Worm (Caenorhabditis elegans): Measurements from ENCODE around the gene glb-29.

glb-29 gene

DNA sequence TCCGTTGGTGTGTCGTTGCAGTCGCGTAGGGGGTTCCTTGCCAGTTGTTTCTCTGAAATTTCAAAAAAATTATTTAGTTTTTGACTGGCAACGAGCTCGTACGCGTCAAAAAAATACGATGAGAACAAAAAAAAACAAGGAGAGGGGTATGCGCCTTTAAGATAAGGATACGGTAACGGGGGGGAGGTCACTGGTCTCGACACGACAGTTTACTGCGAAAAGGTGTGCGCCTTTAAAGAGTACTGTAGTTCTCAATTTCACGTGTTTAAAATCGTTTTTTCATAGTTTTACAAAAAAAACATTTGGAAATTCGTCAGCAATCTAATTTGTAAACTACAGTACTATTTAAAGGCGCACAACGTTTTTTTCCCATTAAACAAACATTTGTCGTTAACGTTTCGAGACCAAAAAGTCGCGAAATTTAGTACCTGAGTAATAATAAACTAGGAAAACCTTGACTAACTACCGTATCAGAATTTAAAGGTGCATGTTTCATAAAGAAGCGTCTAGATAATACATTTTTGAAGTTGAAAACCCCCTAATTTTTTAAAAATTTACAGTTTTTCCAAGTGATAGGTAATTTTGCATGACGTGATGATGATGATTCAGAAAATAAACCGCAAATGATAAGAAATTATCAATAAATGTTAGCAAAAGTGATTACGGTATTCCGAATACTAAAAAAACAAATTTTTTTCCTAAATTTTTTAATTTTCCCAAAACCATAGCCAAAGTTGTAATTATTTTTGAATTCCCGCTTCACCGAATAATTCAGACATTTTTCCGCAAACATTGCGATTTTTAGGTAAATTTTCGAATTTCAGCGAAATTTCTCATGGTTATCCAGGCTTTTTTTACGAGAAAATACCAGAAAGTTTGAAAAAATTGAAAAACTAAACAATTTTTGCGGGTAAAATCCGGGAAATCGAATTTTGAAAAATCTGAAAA, 34.5 kb upstream of the glb-29 start:
- no peak for TF ChIP-seq elt-3 (tag; optimal IDR thresholded peaks at IDR 0.05)
- no peak for TF ChIP-seq zip-8 (tag; optimal IDR thresholded peaks at IDR 0.05)
- no peak for TF ChIP-seq ham-2 (GFP tag; optimal IDR thresholded peaks at IDR 0.05)
- no peak for TF ChIP-seq cnd-1 (tag; optimal IDR thresholded peaks at IDR 0.05)
- TF ChIP-seq tbx-8 (GFP tag; optimal IDR thresholded peaks at IDR 0.05): no peak
- peak; percentile 47 for TF ChIP-seq bed-3 (GFP tag; optimal IDR thresholded peaks at IDR 0.05)
- TF ChIP-seq lin-13 (tag; optimal IDR thresholded peaks at IDR 0.05): no peak
- no peak for TF ChIP-seq M03D4.4 (tag; optimal IDR thresholded peaks at IDR 0.05)
- TF ChIP-seq flh-1 (GFP tag; optimal IDR thresholded peaks at IDR 0.05): no peak
- no peak for TF ChIP-seq nhr-2 (tag; optimal IDR thresholded peaks at IDR 0.05)
- TF ChIP-seq unc-39 (tag; optimal IDR thresholded peaks at IDR 0.05): no peak
- no peak for TF ChIP-seq unc-120 (tag; optimal IDR thresholded peaks at IDR 0.05; ENCODE audit: poor library complexity, severe bottlenecking)
- no peak for TF ChIP-seq nhr-28 (tag; optimal IDR thresholded peaks at IDR 0.05)
- TF ChIP-seq ceh-43 (GFP tag; optimal IDR thresholded peaks at IDR 0.05): peak; percentile 44
- TF ChIP-seq nhr-76 (tag; optimal IDR thresholded peaks at IDR 0.05): no peak
- TF ChIP-seq snpc-4 (tag; optimal IDR thresholded peaks at IDR 0.05): no peak
- no peak for TF ChIP-seq drap-1 (GFP tag; optimal IDR thresholded peaks at IDR 0.05)
- no peak for TF ChIP-seq unc-62 (GFP tag; optimal IDR thresholded peaks at IDR 0.05)
- TF ChIP-seq mep-1 (tag; optimal IDR thresholded peaks at IDR 0.05): no peak
- no peak for TF ChIP-seq mab-5 (tag; optimal IDR thresholded peaks at IDR 0.05)
- no peak for TF ChIP-seq nhr-237 (tag; optimal IDR thresholded peaks at IDR 0.05)
- TF ChIP-seq ceh-83 (GFP tag; optimal IDR thresholded peaks at IDR 0.05): peak; percentile 59
- TF ChIP-seq ztf-11 (tag; optimal IDR thresholded peaks at IDR 0.05): no peak
- no peak for TF ChIP-seq sem-2 (GFP tag; optimal IDR thresholded peaks at IDR 0.05)
- TF ChIP-seq lsy-2 (tag; optimal IDR thresholded peaks at IDR 0.05): no peak
- TF ChIP-seq nhr-12 (tag; optimal IDR thresholded peaks at IDR 0.05): no peak
- TF ChIP-seq blmp-1 (tag; optimal IDR thresholded peaks at IDR 0.05): no peak
- TF ChIP-seq elt-1 (tag; optimal IDR thresholded peaks at IDR 0.05; ENCODE audit: borderline replicate concordance, insufficient read depth): no peak
- peak; percentile 13 for TF ChIP-seq mls-2 (tag; optimal IDR thresholded peaks at IDR 0.05)
- no peak for TF ChIP-seq lin-32 (GFP tag; optimal IDR thresholded peaks at IDR 0.05)
- no peak for TF ChIP-seq ceh-39 (tag; optimal IDR thresholded peaks at IDR 0.05)
- TF ChIP-seq ces-1 (GFP tag; optimal IDR thresholded peaks at IDR 0.05): no peak
- TF ChIP-seq sptf-1 (tag; optimal IDR thresholded peaks at IDR 0.05): peak; percentile 32
- no peak for TF ChIP-seq pha-4 (tag; optimal IDR thresholded peaks at IDR 0.05)
- TF ChIP-seq hlh-1 (tag; optimal IDR thresholded peaks at IDR 0.05): no peak

DNA sequence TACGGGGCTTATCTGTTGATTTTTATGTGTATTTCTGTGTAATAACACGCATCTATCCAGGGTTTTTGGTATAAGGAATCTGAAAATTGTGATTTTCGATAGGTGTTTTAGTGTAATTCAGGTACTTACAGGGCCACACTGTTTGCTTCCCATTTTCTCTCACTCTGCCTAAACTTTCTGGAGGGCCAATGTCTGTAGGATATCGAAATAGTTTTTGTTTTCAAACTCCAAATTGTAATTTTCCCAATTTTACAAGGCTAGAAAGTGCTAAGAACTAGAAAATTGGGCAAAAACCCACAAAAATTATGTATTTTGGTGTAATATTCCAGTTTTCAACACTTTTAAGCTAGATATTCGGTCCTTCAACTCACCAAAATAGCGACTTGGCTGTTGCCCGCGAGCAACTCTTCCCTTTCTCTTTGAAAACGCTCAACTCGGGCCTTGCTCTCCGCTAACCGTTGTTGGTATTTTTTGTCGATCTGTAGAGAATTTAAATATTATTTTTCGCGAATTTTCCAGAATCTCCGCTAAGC, 32.1 kb upstream of the glb-29 start:
- no peak for TF ChIP-seq lin-32 (GFP tag; optimal IDR thresholded peaks at IDR 0.05)
- no peak for TF ChIP-seq nhr-237 (tag; optimal IDR thresholded peaks at IDR 0.05)
- no peak for TF ChIP-seq lsy-2 (tag; optimal IDR thresholded peaks at IDR 0.05)
- no peak for TF ChIP-seq ceh-39 (tag; optimal IDR thresholded peaks at IDR 0.05)
- no peak for TF ChIP-seq sptf-1 (tag; optimal IDR thresholded peaks at IDR 0.05)
- TF ChIP-seq nhr-2 (tag; optimal IDR thresholded peaks at IDR 0.05): no peak
- no peak for TF ChIP-seq pha-4 (tag; optimal IDR thresholded peaks at IDR 0.05)
- TF ChIP-seq unc-39 (tag; optimal IDR thresholded peaks at IDR 0.05): no peak
- TF ChIP-seq mep-1 (tag; optimal IDR thresholded peaks at IDR 0.05): no peak
- TF ChIP-seq snpc-4 (tag; optimal IDR thresholded peaks at IDR 0.05): no peak
- TF ChIP-seq unc-62 (GFP tag; optimal IDR thresholded peaks at IDR 0.05): no peak
- no peak for TF ChIP-seq mls-2 (tag; optimal IDR thresholded peaks at IDR 0.05)
- no peak for TF ChIP-seq elt-1 (tag; optimal IDR thresholded peaks at IDR 0.05; ENCODE audit: borderline replicate concordance, insufficient read depth)
- TF ChIP-seq nhr-12 (tag; optimal IDR thresholded peaks at IDR 0.05): no peak
- no peak for TF ChIP-seq cnd-1 (tag; optimal IDR thresholded peaks at IDR 0.05)
- TF ChIP-seq ces-1 (GFP tag; optimal IDR thresholded peaks at IDR 0.05): no peak
- no peak for TF ChIP-seq ceh-43 (GFP tag; optimal IDR thresholded peaks at IDR 0.05)
- TF ChIP-seq drap-1 (GFP tag; optimal IDR thresholded peaks at IDR 0.05): no peak
- no peak for TF ChIP-seq blmp-1 (tag; optimal IDR thresholded peaks at IDR 0.05)
- no peak for TF ChIP-seq bed-3 (GFP tag; optimal IDR thresholded peaks at IDR 0.05)

Measured in whole organism, mixed stage, embryonic.